Worm (Caenorhabditis elegans) whole organism, mixed stage, embryonic: ENCODE results near the gene gln-2.

Experiments used
- M03D4.4 ChIP-seq: sonication (generic microtip); optimal IDR thresholded peaks from 2 replicates; lab custom pipeline; 2017; ENCODE audit warnings: mild to moderate bottlenecking, missing genetic modification characterization, missing compliant biosample characterization
- bed-3 ChIP-seq: fragments of 200-800 bp; sonication (Bioruptor generic); optimal IDR thresholded peaks from 3 replicates; lab custom pipeline; 2018; ENCODE audit warnings: mild to moderate bottlenecking, missing genetic modification characterization, moderate library complexity, missing compliant biosample characterization
- blmp-1 ChIP-seq: fragments of 150-350 bp; optimal IDR thresholded peaks from 2 replicates; lab custom pipeline; 2014; ENCODE audit warnings: missing biosample characterization, missing genetic modification characterization
- ceh-39 ChIP-seq: fragments of 150-350 bp; optimal IDR thresholded peaks from 2 replicates; lab custom pipeline; 2014; ENCODE audit warnings: missing biosample characterization, missing genetic modification characterization
- ceh-43 ChIP-seq: fragments of 200-800 bp; sonication (Bioruptor generic); optimal IDR thresholded peaks from 2 replicates; lab custom pipeline; 2018; ENCODE audit warnings: mild to moderate bottlenecking, missing genetic modification characterization, moderate library complexity, missing compliant biosample characterization
- ceh-83 ChIP-seq: fragments of 200-800 bp; sonication (Bioruptor generic); optimal IDR thresholded peaks from 2 replicates; lab custom pipeline; 2018; ENCODE audit warnings: mild to moderate bottlenecking, missing genetic modification characterization, missing compliant biosample characterization
- ces-1 ChIP-seq: fragments of 150-350 bp; optimal IDR thresholded peaks from 2 replicates; lab custom pipeline; 2014; ENCODE audit warnings: missing biosample characterization, missing genetic modification reagents, missing genetic modification characterization
- cnd-1 ChIP-seq: fragments of 200-800 bp; sonication (Bioruptor generic); optimal IDR thresholded peaks from 2 replicates; lab custom pipeline; 2018; ENCODE audit warnings: mild to moderate bottlenecking, missing genetic modification characterization, missing compliant biosample characterization
- drap-1 ChIP-seq: fragments of 200-800 bp; sonication (Bioruptor generic); optimal IDR thresholded peaks from 3 replicates; lab custom pipeline; 2018; ENCODE audit warnings: mild to moderate bottlenecking, missing genetic modification characterization, missing compliant biosample characterization
- elt-1 ChIP-seq: sonication (generic microtip); optimal IDR thresholded peaks from 2 replicates; lab custom pipeline; 2017; ENCODE audit warnings: missing genetic modification characterization, mild to moderate bottlenecking, missing compliant biosample characterization, antibody characterized with exemption, moderate library complexity, borderline replicate concordance; ENCODE audit not compliant: insufficient read depth
- elt-3 ChIP-seq: fragments of 150-350 bp; optimal IDR thresholded peaks from 2 replicates; lab custom pipeline; 2014; ENCODE audit warnings: missing biosample characterization, missing genetic modification characterization
- flh-1 ChIP-seq: fragments of 200-800 bp; sonication (Bioruptor generic); optimal IDR thresholded peaks from 2 replicates; lab custom pipeline; 2018; ENCODE audit warnings: mild to moderate bottlenecking, missing genetic modification characterization, moderate library complexity, missing compliant biosample characterization
- ham-2 ChIP-seq: fragments of 200-800 bp; sonication (Bioruptor generic); optimal IDR thresholded peaks from 2 replicates; lab custom pipeline; 2018; ENCODE audit warnings: mild to moderate bottlenecking, missing genetic modification characterization, missing compliant biosample characterization
- hlh-1 ChIP-seq: fragments of 150-350 bp; optimal IDR thresholded peaks from 2 replicates; lab custom pipeline; 2014; ENCODE audit warnings: missing biosample characterization, missing genetic modification reagents, missing genetic modification characterization
- lin-13 ChIP-seq: fragments of 150-350 bp; optimal IDR thresholded peaks from 2 replicates; lab custom pipeline; 2014; ENCODE audit warnings: missing biosample characterization, missing genetic modification characterization
- lsy-2 ChIP-seq: fragments of 150-350 bp; optimal IDR thresholded peaks from 2 replicates; lab custom pipeline; 2014; ENCODE audit warnings: missing biosample characterization, missing genetic modification characterization
- mab-5 ChIP-seq: fragments of 150-350 bp; optimal IDR thresholded peaks from 2 replicates; lab custom pipeline; 2014; ENCODE audit warnings: missing biosample characterization, missing genetic modification characterization
- mep-1 ChIP-seq: fragments of 150-350 bp; optimal IDR thresholded peaks from 2 replicates; lab custom pipeline; 2017; ENCODE audit warnings: missing biosample characterization, missing genetic modification reagents, missing genetic modification characterization, inconsistent platforms
- mls-2 ChIP-seq: sonication (generic microtip); optimal IDR thresholded peaks from 2 replicates; lab custom pipeline; 2016; ENCODE audit warnings: mild to moderate bottlenecking, missing genetic modification characterization, moderate library complexity, missing compliant biosample characterization
- nhr-12 ChIP-seq: fragments of 150-350 bp; optimal IDR thresholded peaks from 2 replicates; lab custom pipeline; 2014; ENCODE audit warnings: missing biosample characterization, missing genetic modification characterization
- nhr-76 ChIP-seq: sonication (generic microtip); optimal IDR thresholded peaks from 2 replicates; lab custom pipeline; 2017; ENCODE audit warnings: missing biosample characterization, missing genetic modification characterization
- pha-4 ChIP-seq: fragments of 150-350 bp; optimal IDR thresholded peaks from 2 replicates; lab custom pipeline; 2018; ENCODE audit warnings: missing biosample characterization, missing genetic modification reagents, missing genetic modification characterization
- sem-2 ChIP-seq: fragments of 200-800 bp; sonication (Bioruptor generic); optimal IDR thresholded peaks from 2 replicates; lab custom pipeline; 2018; ENCODE audit warnings: mild to moderate bottlenecking, missing genetic modification characterization, missing compliant biosample characterization
- sptf-1 ChIP-seq: sonication (generic microtip); optimal IDR thresholded peaks from 2 replicates; lab custom pipeline; 2017; ENCODE audit warnings: mild to moderate bottlenecking, missing genetic modification characterization, moderate library complexity, missing compliant biosample characterization
- tbx-8 ChIP-seq: fragments of 200-800 bp; sonication (Bioruptor generic); optimal IDR thresholded peaks from 2 replicates; lab custom pipeline; 2018; ENCODE audit warnings: mild to moderate bottlenecking, missing genetic modification characterization, moderate library complexity, missing compliant biosample characterization
- unc-120 ChIP-seq: sonication (generic microtip); optimal IDR thresholded peaks from 2 replicates; lab custom pipeline; 2017; ENCODE audit warnings: missing genetic modification characterization, missing compliant biosample characterization; ENCODE audit not compliant: poor library complexity, severe bottlenecking
- unc-62 ChIP-seq: fragments of 150-350 bp; optimal IDR thresholded peaks from 2 replicates; lab custom pipeline; 2014; ENCODE audit warnings: missing biosample characterization, missing genetic modification reagents, missing genetic modification characterization
- zip-8 ChIP-seq: fragments of 150-350 bp; optimal IDR thresholded peaks from 2 replicates; lab custom pipeline; 2014; ENCODE audit warnings: missing biosample characterization, missing genetic modification characterization

Gene gln-2

ce11 chrIII:9946806-9947419 lies 2.3 kb upstream of the gln-2 start, which contains the start of gene K03H1.7:
Gene K03H1.7 (plus strand): TSS chrIII:9947405.
- TF ChIP-seq unc-62 (GFP tag; lab: Kevin White, UChicago) = no peak
- no peak for TF ChIP-seq ham-2
- no peak for TF ChIP-seq mls-2
- no peak for TF ChIP-seq nhr-12 (tag; lab: Kevin White, UChicago)
- TF ChIP-seq zip-8 (tag; lab: Kevin White, UChicago) = no peak

- no peak for TF ChIP-seq M03D4.4
- no peak for TF ChIP-seq bed-3
- no peak for TF ChIP-seq lin-13 (tag; lab: Kevin White, UChicago)
- TF ChIP-seq ces-1 (GFP tag; lab: Kevin White, UChicago) = no peak
- TF ChIP-seq tbx-8 (GFP tag; lab: Kevin White, UChicago) = no peak
- no peak for TF ChIP-seq sptf-1
- no peak for TF ChIP-seq ceh-39 (tag; lab: Kevin White, UChicago)
- TF ChIP-seq ham-2 = no peak
Observed at ce11 chrIII:9941020-9941674, 3.5 kb downstream of the gln-2 start, which contains the start of the genes K03H1.9 and K03H1.12. Gene K03H1.9 (minus strand): TSS chrIII:9941490. Gene K03H1.12 (plus strand): TSS chrIII:9941624.

ce11 chrIII:9932091-9932490 lies 12.5 kb downstream of the gln-2 start, which contains the start of gene dec-7:
Gene dec-7 (plus strand): TSS chrIII:9932398.
- TF ChIP-seq M03D4.4 (no peak), flh-1 (GFP tag; lab: Kevin White, UChicago) (no peak), lin-13 (tag; lab: Kevin White, UChicago) (no peak), unc-120 (tag; lab: Kevin White, UChicago) (no peak), hlh-1 (no peak), nhr-76 (tag; lab: Kevin White, UChicago) (no peak), pha-4 (tag; lab: Kevin White, UChicago) (no peak), ceh-83 (GFP tag; lab: Kevin White, UChicago) (no peak)

- no peak for TF ChIP-seq ces-1 (GFP tag; lab: Kevin White, UChicago)
- TF ChIP-seq ham-2 = no peak
- TF ChIP-seq elt-3 (tag; lab: Kevin White, UChicago) = no peak
- TF ChIP-seq blmp-1 = no peak
- TF ChIP-seq lin-13 (tag; lab: Kevin White, UChicago) = no peak
- no peak for TF ChIP-seq lsy-2 (tag; lab: Kevin White, UChicago)
- no peak for TF ChIP-seq ceh-83 (GFP tag; lab: Kevin White, UChicago)
- no peak for TF ChIP-seq mab-5 (tag; lab: Kevin White, UChicago)
- no peak for TF ChIP-seq ceh-43 (GFP tag; lab: Kevin White, UChicago)
- no peak for TF ChIP-seq elt-1 (tag; lab: Kevin White, UChicago)
- TF ChIP-seq bed-3 = no peak
- TF ChIP-seq nhr-12 (tag; lab: Kevin White, UChicago) = no peak
- TF ChIP-seq drap-1 (GFP tag; lab: Kevin White, UChicago) = no peak
- TF ChIP-seq mep-1 (tag; lab: Kevin White, UChicago) = no peak
- TF ChIP-seq sptf-1 = no peak
- TF ChIP-seq sem-2 (GFP tag; lab: Kevin White, UChicago) = no peak
- TF ChIP-seq, all 35 proteins: peak for 0
Observed at ce11 chrIII:9930406-9930805, 14.2 kb downstream of the gln-2 start.

- TF ChIP-seq unc-62 (GFP tag; lab: Kevin White, UChicago) (no peak), ces-1 (GFP tag; lab: Kevin White, UChicago) (no peak), drap-1 (GFP tag; lab: Kevin White, UChicago) (no peak), pha-4 (tag; lab: Kevin White, UChicago) (no peak), cnd-1 (tag; lab: Kevin White, UChicago) (no peak)
Observed at ce11 chrIII:9929525-9929924, 15.1 kb downstream of the gln-2 start.
